ENCODE assay signal across 1 fruit fly cellular context in the genomic region with DNA sequence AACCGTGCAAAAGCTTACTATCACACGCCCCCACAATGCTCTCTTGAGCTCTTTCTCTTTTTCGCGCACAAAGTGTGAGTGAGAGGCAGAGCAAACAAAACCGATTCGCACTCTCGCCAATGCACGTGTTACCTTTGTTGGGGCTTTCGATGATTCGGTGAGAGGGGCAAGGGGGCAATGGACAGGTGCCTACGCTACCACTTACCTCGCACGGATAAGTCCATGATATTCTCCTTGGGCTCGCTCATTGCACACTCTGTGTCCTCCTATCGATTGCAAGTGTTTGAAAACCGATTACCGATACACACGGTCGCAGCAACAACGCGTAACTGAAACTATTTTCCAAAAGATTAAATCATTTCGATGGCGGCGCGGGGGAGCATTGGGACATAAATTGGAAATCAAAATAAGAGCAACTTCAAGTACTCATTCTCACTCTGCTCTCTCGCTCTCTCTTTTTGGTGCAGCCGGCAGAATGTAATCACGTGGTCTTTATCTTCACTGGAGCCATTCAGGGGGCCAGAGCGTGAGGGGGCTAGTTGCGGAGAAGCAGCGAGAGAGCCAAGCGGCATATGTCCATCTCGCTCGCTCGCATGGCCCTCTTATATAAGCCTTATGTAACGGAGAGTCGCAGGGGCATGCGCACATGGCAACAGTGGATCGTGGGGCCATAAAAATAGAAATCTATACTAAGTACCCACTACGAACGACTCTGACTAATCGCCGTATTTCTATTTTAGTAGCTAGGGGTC.
TF ChIP-seq lines count a peak whose summit lies in the region.

A gene (minus strand): TSS at position 334 of the 752 bp plus-strand sequence.

TF ChIP-seq in whole organism, embryonic, 481 proteins besides CTCF, POLR2A, EP300 and RAD21 (continued from another document and continues in another):
- TF ChIP-seq pan (optimal IDR thresholded peaks at IDR 0.05; lab: Kevin White, UChicago) (no peak), pan (GFP tag; optimal IDR thresholded peaks at IDR 0.05 in 1 of 2, IDR thresholded peaks at IDR 0.05 in 1 of 2) (peak in 1 of 2 experiments; percentile 23), CG2712 (tag; optimal IDR thresholded peaks at IDR 0.05; lab: Kevin White, UChicago) (no peak), CG30431 (GFP tag; optimal IDR thresholded peaks at IDR 0.05; lab: Kevin White, UChicago) (no peak), CG34422 (GFP tag; IDR thresholded peaks at IDR 0.05; lab: Robert Waterston, UW) (peak; percentile 89; the same call in 2 of the 3 replicates), CkIIα-i1 (GFP tag; IDR thresholded peaks at IDR 0.05; lab: Robert Waterston, UW) (no peak), Rx (GFP tag; IDR thresholded peaks at IDR 0.05; lab: Robert Waterston, UW) (no peak), seq (GFP tag; IDR thresholded peaks at IDR 0.05; lab: Robert Waterston, UW) (0 out of 2 replicates have a peak, but pooled peaks have one; percentile 21), CG7963 (GFP tag; IDR thresholded peaks at IDR 0.05; lab: Robert Waterston, UW; ENCODE audit: partially characterized antibody) (0 out of 3 replicates have a peak, but pooled peaks have one; percentile 57), C15 (GFP tag; IDR thresholded peaks at IDR 0.05; lab: Robert Waterston, UW) (no peak), br (optimal IDR thresholded peaks at IDR 0.05; lab: Kevin White, UChicago) (no peak), eve (GFP tag; optimal IDR thresholded peaks at IDR 0.05; lab: Kevin White, UChicago) (no peak), CG17802 (tag; optimal IDR thresholded peaks at IDR 0.05; lab: Kevin White, UChicago) (no peak), fd3F (GFP tag; optimal IDR thresholded peaks at IDR 0.05; lab: Kevin White, UChicago) (no peak), klu (GFP tag; IDR thresholded peaks at IDR 0.05; lab: Robert Waterston, UW) (no peak), fru (optimal IDR thresholded peaks at IDR 0.05; lab: Kevin White, UChicago) (no peak), Eip74EF (GFP tag; optimal IDR thresholded peaks at IDR 0.05; lab: Kevin White, UChicago) (no peak), Fer1 (GFP tag; optimal IDR thresholded peaks at IDR 0.05; lab: Kevin White, UChicago) (no peak), CG9609 (GFP tag; optimal IDR thresholded peaks at IDR 0.05; lab: Kevin White, UChicago) (no peak), twi (tag; optimal IDR thresholded peaks at IDR 0.05; lab: Kevin White, UChicago) (peak; percentile 3), Adf1 (GFP tag; IDR thresholded peaks at IDR 0.05; lab: Robert Waterston, UW) (peak; percentile 80), ro (GFP tag; IDR thresholded peaks at IDR 0.05; lab: Robert Waterston, UW) (no peak), CG9797 (GFP tag; optimal IDR thresholded peaks at IDR 0.05; lab: Kevin White, UChicago) (no peak), CG4707 (GFP tag; optimal IDR thresholded peaks at IDR 0.05; lab: Kevin White, UChicago) (peak; percentile 48), wek (GFP tag; optimal IDR thresholded peaks at IDR 0.05; lab: Kevin White, UChicago) (peak; percentile 24), p53 (GFP tag; optimal IDR thresholded peaks at IDR 0.05; lab: Kevin White, UChicago) (no peak), CG9215 (GFP tag; IDR thresholded peaks at IDR 0.05; lab: Robert Waterston, UW) (no peak), Dbx (GFP tag; IDR thresholded peaks at IDR 0.05; lab: Robert Waterston, UW) (no peak; the same call in 2 of the 3 replicates), CG2678 (tag; optimal IDR thresholded peaks at IDR 0.05; lab: Kevin White, UChicago) (peak; percentile 24), CG11696 (GFP tag; IDR thresholded peaks at IDR 0.05; lab: Robert Waterston, UW) (no peak; the same call in 1 of the 2 replicates), tna (GFP tag; IDR thresholded peaks at IDR 0.05; lab: Robert Waterston, UW; ENCODE audit: partially characterized antibody) (0 out of 2 replicates have a peak, but pooled peaks have one; percentile 24), gsb (GFP tag; IDR thresholded peaks at IDR 0.05; lab: Robert Waterston, UW) (no peak), CG2875 (GFP tag; optimal IDR thresholded peaks at IDR 0.05; lab: Kevin White, UChicago) (no peak), CG10979 (tag; optimal IDR thresholded peaks at IDR 0.05; lab: Kevin White, UChicago) (no peak), Neu2 (GFP tag; optimal IDR thresholded peaks at IDR 0.05; lab: Kevin White, UChicago; ENCODE audit: borderline replicate concordance) (no peak), CG13296 (GFP tag; optimal IDR thresholded peaks at IDR 0.05; lab: Kevin White, UChicago) (peak; percentile 8), slp2 (GFP tag; optimal IDR thresholded peaks at IDR 0.05; lab: Kevin White, UChicago) (no peak), CG10959 (GFP tag; IDR thresholded peaks at IDR 0.05; lab: Robert Waterston, UW) (no peak), CG4820 (GFP tag; optimal IDR thresholded peaks at IDR 0.05; lab: Kevin White, UChicago) (no peak), Deaf1 (tag; optimal IDR thresholded peaks at IDR 0.05; lab: Kevin White, UChicago) (peak; percentile 51), CG14710 (tag; optimal IDR thresholded peaks at IDR 0.05; lab: Kevin White, UChicago) (no peak), Atf6 (GFP tag; IDR thresholded peaks at IDR 0.05; lab: Robert Waterston, UW) (no peak), CG12769 (tag; optimal IDR thresholded peaks at IDR 0.05; lab: Kevin White, UChicago) (peak; percentile 23), stwl (tag; optimal IDR thresholded peaks at IDR 0.05; lab: Kevin White, UChicago) (peak; percentile 73), CG11085 (GFP tag; IDR thresholded peaks at IDR 0.05; lab: Robert Waterston, UW) (no peak), ab (GFP tag; optimal IDR thresholded peaks at IDR 0.05; lab: Kevin White, UChicago) (peak; percentile 27), Optix (GFP tag; IDR thresholded peaks at IDR 0.05; lab: Robert Waterston, UW) (no peak), tap (tag; optimal IDR thresholded peaks at IDR 0.05; lab: Kevin White, UChicago) (peak; percentile 42), CG9876 (GFP tag; optimal IDR thresholded peaks at IDR 0.05; lab: Kevin White, UChicago) (no peak), stc (GFP tag; IDR thresholded peaks at IDR 0.05; lab: Robert Waterston, UW) (0 out of 2 replicates have a peak, but pooled peaks have one; percentile 18), Doc2 (GFP tag; IDR thresholded peaks at IDR 0.05; lab: Robert Waterston, UW) (no peak), CG7271 (tag; optimal IDR thresholded peaks at IDR 0.05; lab: Kevin White, UChicago) (no peak), CG11504 (tag; optimal IDR thresholded peaks at IDR 0.05; lab: Kevin White, UChicago) (peak; percentile 51), zfh1 (GFP tag; IDR thresholded peaks at IDR 0.05; lab: Robert Waterston, UW) (no peak), pzg (GFP tag; optimal IDR thresholded peaks at IDR 0.05; lab: Kevin White, UChicago) (no peak), Opbp (GFP tag; IDR thresholded peaks at IDR 0.05; lab: Robert Waterston, UW; ENCODE audit: partially characterized antibody) (peak; percentile 46; the same call in 1 of the 3 replicates), CG10431 (GFP tag; optimal IDR thresholded peaks at IDR 0.05; lab: Kevin White, UChicago) (no peak), luna (GFP tag; optimal IDR thresholded peaks at IDR 0.05; lab: Kevin White, UChicago) (no peak), CG6765 (GFP tag; optimal IDR thresholded peaks at IDR 0.05; lab: Kevin White, UChicago) (peak; percentile 23), CHES-1-like (GFP tag; optimal IDR thresholded peaks at IDR 0.05; lab: Kevin White, UChicago) (no peak), CG8281 (tag; optimal IDR thresholded peaks at IDR 0.05; lab: Kevin White, UChicago) (no peak), trh (GFP tag; optimal IDR thresholded peaks at IDR 0.05; lab: Kevin White, UChicago) (no peak), CG7987 (GFP tag; optimal IDR thresholded peaks at IDR 0.05; lab: Kevin White, UChicago) (peak; percentile 99), sr (GFP tag; IDR thresholded peaks at IDR 0.05; lab: Robert Waterston, UW) (peak; percentile 53; the same call in 2 of the 3 replicates), dysf (GFP tag; IDR thresholded peaks at IDR 0.05; lab: Robert Waterston, UW) (0 out of 3 replicates have a peak, but pooled peaks have one; percentile 16), Ssrp (tag; optimal IDR thresholded peaks at IDR 0.05; lab: Kevin White, UChicago) (no peak), disco-r (GFP tag; optimal IDR thresholded peaks at IDR 0.05; lab: Kevin White, UChicago) (no peak), lbe (GFP tag; optimal IDR thresholded peaks at IDR 0.05; lab: Kevin White, UChicago) (no peak), sqz (GFP tag; optimal IDR thresholded peaks at IDR 0.05; lab: Kevin White, UChicago) (no peak), Mad (GFP tag; optimal IDR thresholded peaks at IDR 0.05; lab: Kevin White, UChicago) (no peak), CG34376 (GFP tag; optimal IDR thresholded peaks at IDR 0.05; lab: Kevin White, UChicago) (peak; percentile 88), sob (GFP tag; IDR thresholded peaks at IDR 0.05; lab: Robert Waterston, UW) (no peak), BtbVII (GFP tag; optimal IDR thresholded peaks at IDR 0.05; lab: Kevin White, UChicago) (peak; percentile 22), Meics (GFP tag; optimal IDR thresholded peaks at IDR 0.05; lab: Kevin White, UChicago) (peak; percentile 7), bsh (GFP tag; optimal IDR thresholded peaks at IDR 0.05; lab: Kevin White, UChicago) (peak in 1 of 2 experiments; percentile 30), CG12942 (GFP tag; optimal IDR thresholded peaks at IDR 0.05; lab: Kevin White, UChicago) (no peak), CG13123 (GFP tag; optimal IDR thresholded peaks at IDR 0.05; lab: Kevin White, UChicago) (no peak), CG5953 (GFP tag; IDR thresholded peaks at IDR 0.05; lab: Robert Waterston, UW) (0 out of 2 replicates have a peak, but pooled peaks have one; percentile 18), BEAF-32 (GFP tag; optimal IDR thresholded peaks at IDR 0.05; lab: Kevin White, UChicago) (peak; percentile 43), gt (GFP tag; IDR thresholded peaks at IDR 0.05; lab: Robert Waterston, UW) (no peak), Dip3 (GFP tag; optimal IDR thresholded peaks at IDR 0.05; lab: Kevin White, UChicago) (no peak), hb (GFP tag; IDR thresholded peaks at IDR 0.05; lab: Robert Waterston, UW; ENCODE audit: partially characterized antibody) (no peak), CG14860 (GFP tag; IDR thresholded peaks at IDR 0.05; lab: Robert Waterston, UW; ENCODE audit: partially characterized antibody) (no peak), cg (GFP tag; optimal IDR thresholded peaks at IDR 0.05; lab: Kevin White, UChicago) (peak; percentile 16), Oaz (GFP tag; IDR thresholded peaks at IDR 0.05; lab: Robert Waterston, UW) (no peak), CG15269 (tag; optimal IDR thresholded peaks at IDR 0.05; lab: Kevin White, UChicago) (peak; percentile 47), Nf-YC (tag; optimal IDR thresholded peaks at IDR 0.05; lab: Kevin White, UChicago) (peak; percentile 23), Kr (GFP tag; optimal IDR thresholded peaks at IDR 0.05; lab: Kevin White, UChicago) (no peak), crp (GFP tag; optimal IDR thresholded peaks at IDR 0.05; lab: Kevin White, UChicago) (no peak), CG18476 (GFP tag; optimal IDR thresholded peaks at IDR 0.05; lab: Kevin White, UChicago) (no peak), CG17186 (GFP tag; optimal IDR thresholded peaks at IDR 0.05; lab: Kevin White, UChicago) (no peak), Gsc (GFP tag; IDR thresholded peaks at IDR 0.05; lab: Robert Waterston, UW) (no peak), jumu (GFP tag; optimal IDR thresholded peaks at IDR 0.05; lab: Kevin White, UChicago) (no peak), scrt (GFP tag; optimal IDR thresholded peaks at IDR 0.05; lab: Kevin White, UChicago) (no peak), pros (GFP tag; optimal IDR thresholded peaks at IDR 0.05; lab: Kevin White, UChicago) (peak; percentile 65), sim (GFP tag; IDR thresholded peaks at IDR 0.05; lab: Robert Waterston, UW) (no peak), bcd (GFP tag; optimal IDR thresholded peaks at IDR 0.05; lab: Kevin White, UChicago) (no peak), emc (GFP tag; optimal IDR thresholded peaks at IDR 0.05; lab: Kevin White, UChicago) (no peak), CG3163 (GFP tag; optimal IDR thresholded peaks at IDR 0.05; lab: Kevin White, UChicago) (peak; percentile 67), sens-2 (GFP tag; IDR thresholded peaks at IDR 0.05; lab: Robert Waterston, UW) (no peak), Vsx1 (GFP tag; optimal IDR thresholded peaks at IDR 0.05; lab: Kevin White, UChicago) (no peak), zen2 (GFP tag; IDR thresholded peaks at IDR 0.05; lab: Robert Waterston, UW; ENCODE audit: partially characterized antibody) (peak; percentile 64; the same call in 2 of the 3 replicates), Dad (GFP tag; optimal IDR thresholded peaks at IDR 0.05; lab: Kevin White, UChicago) (no peak), hbn (GFP tag; IDR thresholded peaks at IDR 0.05; lab: Robert Waterston, UW; ENCODE audit: partially characterized antibody) (peak; percentile 54; the same call in 1 of the 2 replicates), Oli (tag; optimal IDR thresholded peaks at IDR 0.05; lab: Kevin White, UChicago) (peak; percentile 5), slbo (GFP tag; IDR thresholded peaks at IDR 0.05; lab: Robert Waterston, UW) (0 out of 2 replicates have a peak, but pooled peaks have one; percentile 17), CG12236 (GFP tag; optimal IDR thresholded peaks at IDR 0.05; lab: Kevin White, UChicago) (no peak), hkb (optimal IDR thresholded peaks at IDR 0.05; lab: Kevin White, UChicago) (no peak), hkb (GFP tag; IDR thresholded peaks at IDR 0.05; lab: Robert Waterston, UW) (no peak), nmo (GFP tag; optimal IDR thresholded peaks at IDR 0.05; lab: Kevin White, UChicago) (no peak), Abd-B (GFP tag; optimal IDR thresholded peaks at IDR 0.05; lab: Kevin White, UChicago) (no peak), CG11456 (GFP tag; IDR thresholded peaks at IDR 0.05; lab: Robert Waterston, UW) (no peak; the same call in 2 of the 3 replicates), nerfin-2 (GFP tag; IDR thresholded peaks at IDR 0.05; lab: Robert Waterston, UW; ENCODE audit: partially characterized antibody) (0 out of 2 replicates have a peak, but pooled peaks have one; percentile 50), CG10565 (GFP tag; optimal IDR thresholded peaks at IDR 0.05; lab: Kevin White, UChicago) (no peak), CG10147 (GFP tag; optimal IDR thresholded peaks at IDR 0.05; lab: Kevin White, UChicago) (no peak), kah (GFP tag; optimal IDR thresholded peaks at IDR 0.05; lab: Kevin White, UChicago) (peak; percentile 53), CG12219 (GFP tag; optimal IDR thresholded peaks at IDR 0.05; lab: Kevin White, UChicago) (peak; percentile 13), CG8924 (tag; optimal IDR thresholded peaks at IDR 0.05; lab: Kevin White, UChicago) (peak; percentile 18), mam (GFP tag; optimal IDR thresholded peaks at IDR 0.05; lab: Kevin White, UChicago) (no peak), CG6813 (GFP tag; optimal IDR thresholded peaks at IDR 0.05; lab: Kevin White, UChicago) (no peak), cato (GFP tag; optimal IDR thresholded peaks at IDR 0.05; lab: Kevin White, UChicago; ENCODE audit: borderline replicate concordance) (no peak), croc (GFP tag; conservative IDR thresholded peaks at IDR 0.05; lab: Robert Waterston, UW) (no peak)
